Fruit fly (Drosophila melanogaster): ENCODE results near the gene Jon25Bii.

Jon25Bii gene

dm6 chr2L:4981278-4981966 lies 28.5 kb upstream of the Jon25Bii start, which contains the start of the genes CG8892 and CG34126 (continued):
- TF ChIP-seq gsb (GFP tag; IDR thresholded peaks at IDR 0.05) (peak; percentile 91), CG34422 (GFP tag; IDR thresholded peaks at IDR 0.05) (peak; percentile 96), lola (GFP tag; optimal IDR thresholded peaks at IDR 0.05) (peak in 1 of 3 experiments; percentile 98), grau (tag; optimal IDR thresholded peaks at IDR 0.05) (peak; percentile 96), PHDP (tag; optimal IDR thresholded peaks at IDR 0.05) (peak; percentile 96), CG18619 (GFP tag; optimal IDR thresholded peaks at IDR 0.05) (peak; percentile 98), CG42726 (GFP tag; IDR thresholded peaks at IDR 0.05; ENCODE audit: partially characterized antibody) (peak; percentile 73), ara (GFP tag; IDR thresholded peaks at IDR 0.05) (peak; percentile 94), Ssrp (tag; optimal IDR thresholded peaks at IDR 0.05) (peak; percentile 97), org-1 (GFP tag; optimal IDR thresholded peaks at IDR 0.05) (peak; percentile 96), Pdp1 (GFP tag; optimal IDR thresholded peaks at IDR 0.05) (peak; percentile 95 to 98), E2f2 (GFP tag; IDR thresholded peaks at IDR 0.05) (peak; percentile 75), CG14860 (GFP tag; IDR thresholded peaks at IDR 0.05; ENCODE audit: partially characterized antibody) (no peak), Hmx (GFP tag; optimal IDR thresholded peaks at IDR 0.05) (peak; percentile 94), CG12219 (GFP tag; optimal IDR thresholded peaks at IDR 0.05) (peak; percentile 86), CTCF (GFP tag; optimal IDR thresholded peaks at IDR 0.05) (peak; percentile 57), crp (GFP tag; optimal IDR thresholded peaks at IDR 0.05) (peak; percentile 84 to 94), emc (GFP tag; optimal IDR thresholded peaks at IDR 0.05) (peak; percentile 93), gcm2 (GFP tag; optimal IDR thresholded peaks at IDR 0.05) (peak; percentile 93), grn (GFP tag; optimal IDR thresholded peaks at IDR 0.05) (peak; percentile 86), hbn (GFP tag; IDR thresholded peaks at IDR 0.05; ENCODE audit: partially characterized antibody) (no peak), otp (GFP tag; IDR thresholded peaks at IDR 0.05) (peak; percentile 85), crc (GFP tag; optimal IDR thresholded peaks at IDR 0.05) (peak; percentile 85), BEAF-32 (GFP tag; optimal IDR thresholded peaks at IDR 0.05) (peak; percentile 68), fd96Cb (tag; optimal IDR thresholded peaks at IDR 0.05) (peak; percentile 97), gt (GFP tag; IDR thresholded peaks at IDR 0.05) (peak; percentile 94), Eip74EF (GFP tag; optimal IDR thresholded peaks at IDR 0.05) (peak in 1 of 2 experiments; percentile 85), Dref (GFP tag; IDR thresholded peaks at IDR 0.05) (peak; percentile 51), tup (GFP tag; optimal IDR thresholded peaks at IDR 0.05) (peak; percentile 95), sqz (GFP tag; optimal IDR thresholded peaks at IDR 0.05) (peak; percentile 94), CG11696 (GFP tag; IDR thresholded peaks at IDR 0.05) (peak; percentile 78), al (GFP tag; IDR thresholded peaks at IDR 0.05) (peak; percentile 97), maf-S (GFP tag; optimal IDR thresholded peaks at IDR 0.05) (peak; percentile 96), CG5180 (GFP tag; optimal IDR thresholded peaks at IDR 0.05) (peak; percentile 86), gem (tag; optimal IDR thresholded peaks at IDR 0.05) (peak; percentile 98), CG6854 (GFP tag; optimal IDR thresholded peaks at IDR 0.05) (peak; percentile 89), CG16779 (GFP tag; IDR thresholded peaks at IDR 0.05) (peak; percentile 85), cad (GFP tag; optimal IDR thresholded peaks at IDR 0.05) (no peak), bbx (GFP tag; IDR thresholded peaks at IDR 0.05; ENCODE audit: partially characterized antibody) (no peak), schlank (tag; optimal IDR thresholded peaks at IDR 0.05) (peak; percentile 81), CG10274 (GFP tag; optimal IDR thresholded peaks at IDR 0.05) (peak; percentile 91), CG7556 (GFP tag; optimal IDR thresholded peaks at IDR 0.05) (peak; percentile 97), CG6765 (GFP tag; optimal IDR thresholded peaks at IDR 0.05) (peak; percentile 91), CG17912 (GFP tag; optimal IDR thresholded peaks at IDR 0.05) (peak; percentile 82), CoRest (tag; optimal IDR thresholded peaks at IDR 0.05) (peak; percentile 99), CG11456 (GFP tag; IDR thresholded peaks at IDR 0.05) (peak; percentile 97), dmrt99B (tag; optimal IDR thresholded peaks at IDR 0.05) (peak; percentile 95), CG7839 (tag; optimal IDR thresholded peaks at IDR 0.05) (peak; percentile 97), gsb-n (tag; optimal IDR thresholded peaks at IDR 0.05) (peak; percentile 93)

All from whole organism, embryonic.